Fruit fly (Drosophila melanogaster) ovary, adult (tissue): Measurements from ENCODE around the gene Qsox4.
A peak's percentile ranks its signal among the peaks of the same experiment; 100 is the strongest.

Experiments
- CG17801 ChIP-seq: fragments of 200-800 bp; optimal IDR thresholded peaks from 2 replicates; lab custom pipeline; 2019; ENCODE audit warnings: missing biosample characterization, mild to moderate bottlenecking, missing genetic modification characterization, moderate library complexity; ENCODE audit not compliant: partially characterized antibody

Gene Qsox4

DNA sequence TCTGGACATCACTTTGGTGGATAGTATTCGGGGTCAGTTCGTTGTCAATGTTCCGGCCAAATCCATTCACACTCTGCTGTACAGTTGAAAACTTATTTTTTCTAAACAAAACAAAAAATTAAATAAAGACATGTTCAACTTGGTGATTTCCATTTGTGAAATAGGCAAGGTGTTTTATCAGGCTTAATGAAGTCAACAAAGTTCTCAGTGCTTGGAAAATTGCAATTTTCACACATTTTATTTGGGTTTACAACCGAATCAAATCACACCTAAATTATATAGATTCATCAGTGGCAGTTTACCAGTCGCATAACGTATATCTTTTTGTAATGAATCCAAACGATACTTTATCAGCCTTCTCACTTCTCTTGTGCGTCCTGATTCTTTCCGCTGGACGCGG, at the start of gene Qsox4:
Gene Qsox4 (plus strand): TSS at position 301 of the 400 bp plus-strand sequence.
- no peak for TF ChIP-seq CG17801

DNA sequence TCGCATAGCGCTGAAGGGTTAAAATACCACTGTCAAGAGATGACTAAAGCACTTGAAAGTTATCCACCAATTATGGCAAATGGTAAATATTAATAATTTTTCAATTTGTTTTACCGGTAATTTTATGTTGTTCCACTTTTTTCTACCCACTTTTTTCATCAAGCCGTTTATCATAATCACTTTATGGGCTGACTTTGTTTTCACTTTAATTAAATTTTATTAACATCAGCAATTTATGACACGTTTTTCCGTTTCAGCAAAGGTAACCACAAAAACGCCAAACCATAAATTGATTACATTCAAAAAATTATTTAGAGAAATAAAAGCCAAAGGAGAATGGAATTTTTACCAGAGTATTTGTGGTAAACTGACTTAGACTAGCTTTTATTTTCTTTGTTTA, 47.1 kb upstream of the Qsox4 start:
- TF ChIP-seq CG17801 = peak; percentile 20

DNA sequence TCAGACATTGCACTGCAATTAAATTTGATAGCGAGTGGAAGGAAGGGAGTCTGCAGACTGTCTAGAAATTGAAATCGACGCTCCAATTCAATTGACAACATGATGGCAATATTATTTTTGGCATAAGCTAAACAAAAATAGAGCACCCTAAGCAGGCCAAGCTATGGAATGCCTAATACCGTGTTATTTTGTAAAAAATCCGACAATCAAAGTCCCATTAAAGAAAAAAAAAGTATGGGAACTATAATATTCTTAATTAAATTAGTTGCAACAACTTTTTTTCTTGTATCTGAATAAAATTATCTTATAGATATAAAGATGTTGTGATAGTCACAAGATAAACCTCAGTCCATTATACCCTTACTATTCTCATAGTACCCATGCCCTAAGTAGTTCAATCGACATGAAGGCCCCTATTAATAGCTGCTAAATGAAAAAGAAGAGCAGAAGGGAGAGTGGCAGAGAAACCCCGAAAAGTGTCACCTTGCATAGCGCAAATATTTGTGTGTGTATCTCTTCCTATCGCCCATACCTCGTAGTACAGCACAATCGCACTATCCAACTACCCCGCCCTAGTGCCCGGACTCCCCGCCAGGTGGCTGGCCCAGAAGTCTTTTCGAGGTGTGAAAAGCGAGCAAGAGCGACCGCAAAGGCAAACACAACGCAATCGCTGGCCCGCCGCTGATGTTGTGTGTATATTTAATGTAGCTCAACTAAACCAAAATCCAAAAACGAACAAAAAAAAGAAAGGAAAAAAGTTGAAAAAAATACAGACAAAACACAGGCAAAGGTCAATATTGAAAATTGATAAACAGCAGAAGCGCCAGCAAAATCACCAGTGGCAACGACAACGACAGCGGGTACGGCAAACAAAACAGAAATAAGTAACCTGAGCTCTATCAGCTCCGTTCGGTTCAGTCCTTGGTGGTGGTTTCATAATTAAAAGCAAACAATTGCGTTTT, 44.9 kb upstream of the Qsox4 start:
- no peak for TF ChIP-seq CG17801

dm6 chr3R:23658948-23659347, 43.6 kb upstream of the Qsox4 start:
- TF ChIP-seq CG17801 = peak; percentile 48

- TF ChIP-seq CG17801 = no peak
These were observed 43.0 kb upstream of the Qsox4 start for dm6 chr3R:23659598-23659997.

DNA sequence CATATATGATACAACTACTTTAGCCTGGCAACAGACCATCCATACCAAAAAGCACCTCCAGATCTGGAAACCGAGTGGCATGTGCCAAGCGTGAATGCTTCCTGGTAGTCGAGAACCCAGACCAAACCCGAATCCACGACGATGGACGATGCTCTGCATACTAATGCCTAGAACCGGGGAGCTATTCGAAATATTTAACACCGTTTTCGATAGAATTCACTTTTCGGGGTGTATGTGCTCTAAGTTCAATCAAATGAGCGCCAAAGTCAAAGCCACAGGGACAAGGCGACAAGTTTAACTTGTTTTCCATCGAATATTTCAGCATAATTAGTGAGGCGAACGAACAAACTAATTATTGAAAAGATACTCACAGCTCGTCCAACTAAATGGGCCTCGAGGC, 39.8 kb upstream of the Qsox4 start:
- no peak for TF ChIP-seq CG17801

DNA sequence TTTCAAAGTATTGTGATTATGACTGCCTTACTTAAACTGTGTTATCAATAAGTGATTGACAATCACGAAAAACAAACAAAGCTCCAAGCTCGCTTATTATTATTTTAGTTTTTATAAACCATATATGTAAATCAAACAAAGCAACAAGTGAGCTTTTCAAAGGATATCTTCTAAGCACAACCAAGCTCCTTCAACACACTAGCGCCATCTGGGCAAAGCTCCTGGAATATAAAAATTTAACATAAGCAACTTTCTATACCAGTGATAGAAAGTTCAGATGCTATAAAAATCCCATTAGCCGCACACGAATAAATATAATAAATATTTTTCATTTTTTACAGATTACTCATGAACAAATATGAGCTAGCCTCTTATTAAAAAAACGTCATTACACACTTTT, 38.1 kb upstream of the Qsox4 start:
- no peak for TF ChIP-seq CG17801

- TF ChIP-seq CG17801 = no peak
These were observed 35.8 kb upstream of the Qsox4 start for dm6 chr3R:23666672-23667211.

DNA sequence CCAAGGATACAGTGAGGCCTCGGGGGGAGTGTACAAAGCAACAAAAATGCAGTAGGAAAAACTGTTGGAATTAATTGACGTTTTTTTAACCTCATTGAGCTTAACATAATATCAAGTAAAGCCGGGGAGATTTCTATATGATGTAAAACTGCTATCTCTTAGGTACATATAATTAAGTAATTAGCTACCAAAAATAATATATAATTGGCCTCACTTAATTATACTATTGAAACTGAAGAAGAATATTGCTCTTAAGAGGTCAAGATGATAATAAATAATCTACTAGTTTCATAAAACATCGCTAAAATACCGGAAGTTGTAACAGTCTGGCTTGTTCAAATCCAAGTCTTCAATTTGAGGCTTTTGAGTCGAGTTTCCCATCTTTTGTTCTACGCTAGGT, 35.1 kb upstream of the Qsox4 start:
- no peak for TF ChIP-seq CG17801

DNA sequence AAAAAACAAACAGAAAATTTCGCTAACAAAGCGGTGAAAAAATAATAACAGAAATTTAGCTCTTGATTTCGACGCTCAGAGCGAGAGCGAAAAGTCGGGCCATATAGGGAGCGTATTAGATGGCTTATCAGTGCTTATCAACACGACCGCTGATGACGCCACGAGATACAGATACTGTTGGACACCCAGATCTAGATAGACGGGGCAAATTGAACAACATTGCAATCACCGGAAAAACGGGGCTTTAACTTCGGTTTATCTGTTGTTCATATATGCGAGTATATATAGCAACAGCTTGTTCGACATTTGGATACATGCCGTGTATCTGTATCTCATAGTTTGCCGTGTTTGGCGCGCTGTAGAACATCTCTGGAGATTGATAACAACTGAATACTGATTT, 34.0 kb upstream of the Qsox4 start:
- TF ChIP-seq CG17801 = no peak

DNA sequence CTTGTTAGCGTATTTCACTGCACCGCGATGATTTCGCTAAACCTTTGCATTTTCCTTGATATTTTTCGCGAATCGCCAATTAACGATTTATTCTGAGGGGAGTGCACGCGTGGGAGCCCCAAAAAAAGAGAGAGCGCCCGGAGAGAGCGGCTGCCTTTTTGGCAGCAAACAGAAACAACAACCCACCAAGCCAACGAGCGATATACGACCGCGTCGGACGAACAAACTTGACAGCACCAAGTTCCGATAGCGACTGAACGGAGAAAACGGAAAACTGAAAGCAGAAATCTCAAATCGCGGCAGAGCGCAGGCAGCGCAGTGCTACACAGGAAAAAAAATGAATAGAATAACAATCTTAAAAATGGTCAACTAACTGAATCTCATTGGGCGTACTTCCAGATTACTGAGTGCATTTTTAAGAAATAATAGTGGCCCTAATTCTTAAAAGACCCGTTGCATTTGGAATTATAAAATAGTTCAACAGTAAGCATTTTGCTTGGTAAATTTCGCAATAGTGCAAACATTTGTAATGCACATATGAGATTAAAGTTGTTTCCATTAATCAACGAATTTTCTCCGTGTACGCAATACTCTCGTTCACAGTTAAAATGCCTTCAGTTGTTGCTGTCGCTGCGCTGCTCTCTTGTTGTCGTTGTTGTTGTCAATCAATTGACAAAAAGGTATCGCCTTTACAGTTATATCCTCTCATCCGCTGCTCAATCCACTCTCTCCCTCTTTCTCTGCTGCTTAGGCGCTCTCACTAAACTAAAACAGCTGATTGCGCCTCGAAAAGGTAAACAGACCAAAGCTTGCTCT, 33.0 kb upstream of the Qsox4 start, which contains the start of gene CG31145:
Gene CG31145 (minus strand): TSS at position 259 of the 816 bp plus-strand sequence.
- TF ChIP-seq CG17801 = peak; percentile 98

DNA sequence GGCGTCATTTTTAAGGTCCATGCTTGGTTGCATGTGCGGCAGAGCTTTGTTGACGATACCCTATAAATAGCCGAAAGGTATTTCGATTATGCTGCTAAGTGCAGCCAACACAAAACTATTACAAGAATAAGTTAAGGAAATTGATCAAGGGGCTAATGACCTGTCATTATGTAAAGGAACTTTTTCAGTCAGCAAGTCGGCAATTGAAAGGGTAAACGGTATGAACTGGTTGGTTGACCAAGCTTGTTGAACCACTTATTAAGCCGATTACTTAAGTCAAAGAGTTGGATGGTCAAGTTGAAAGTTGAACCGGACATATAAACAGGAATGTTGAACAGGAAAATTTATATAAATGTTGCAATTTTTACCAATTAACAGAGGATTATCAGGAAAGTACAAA, 29.5 kb upstream of the Qsox4 start:
- TF ChIP-seq CG17801 = no peak

- TF ChIP-seq CG17801 = no peak
These were observed 28.2 kb upstream of the Qsox4 start for dm6 chr3R:23674369-23674768.

DNA sequence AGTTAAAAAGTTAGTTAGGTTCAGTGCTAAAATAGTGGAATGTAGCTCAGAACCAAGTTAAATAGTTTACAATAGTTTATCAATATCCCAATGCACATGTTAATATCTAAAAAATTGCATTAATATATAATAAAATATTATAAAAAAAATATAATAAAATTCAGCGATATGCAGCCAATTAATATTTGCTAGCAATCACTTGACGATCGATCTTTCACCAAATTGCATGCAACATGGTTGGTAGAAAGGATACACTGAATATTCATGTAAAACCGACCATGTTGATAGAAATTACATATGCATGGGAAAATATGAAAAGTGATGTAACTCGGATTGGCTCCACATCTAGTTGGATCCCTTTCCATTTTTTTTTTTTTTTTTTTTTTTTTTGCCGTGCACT, 26.9 kb upstream of the Qsox4 start:
- no peak for TF ChIP-seq CG17801

dm6 chr3R:23677058-23677457, 25.5 kb upstream of the Qsox4 start, which contains the start of gene GILT3:
GILT3 (plus strand) TSS chr3R:23677358.
- TF ChIP-seq CG17801 = no peak

DNA sequence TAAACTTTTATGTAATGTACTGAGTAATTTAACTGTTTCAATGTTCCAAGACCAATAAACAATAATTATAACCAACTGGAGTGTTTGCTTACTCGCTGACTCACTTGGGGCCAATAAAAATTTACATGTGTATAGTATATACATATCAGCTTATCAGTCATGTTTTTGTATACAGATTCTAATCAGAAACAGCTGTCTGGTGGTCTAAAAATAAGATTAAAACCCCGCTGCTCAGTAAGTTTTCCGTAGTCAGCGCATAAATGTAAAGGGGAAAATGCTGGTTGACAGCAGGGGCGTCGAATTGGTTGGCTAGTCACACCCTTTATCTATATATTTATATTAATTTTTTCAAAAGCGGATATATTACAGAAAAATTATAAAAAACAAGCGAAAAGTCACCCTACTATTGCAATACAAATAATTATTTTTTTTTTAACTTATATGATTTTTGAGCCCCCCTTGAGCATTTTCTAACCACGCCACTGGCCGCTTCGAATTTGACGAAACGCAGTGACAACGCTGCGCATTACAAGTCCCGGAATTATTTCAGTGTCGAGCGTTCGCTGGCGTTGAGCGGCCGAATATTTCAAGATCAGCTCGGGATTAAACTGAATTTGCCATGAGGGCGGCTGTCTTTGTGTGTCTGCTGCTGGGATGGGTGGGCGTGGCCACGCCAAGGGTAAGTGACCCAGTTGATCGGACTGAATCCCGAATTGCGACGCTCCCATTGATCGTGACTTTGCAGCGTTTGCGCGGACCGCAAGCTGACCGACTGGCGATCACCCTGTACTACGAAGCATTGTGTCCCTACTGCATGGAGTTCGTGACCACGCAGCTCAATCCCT, 24.0 kb upstream of the Qsox4 start, which contains the start of gene GILT2:
Gene GILT2 (plus strand): TSS at position 547 of the 845 bp plus-strand sequence.
- peak; percentile 97 for TF ChIP-seq CG17801
